Fruit fly (Drosophila melanogaster): ENCODE data around the gene CG6168.

The CG6168 gene

DNA sequence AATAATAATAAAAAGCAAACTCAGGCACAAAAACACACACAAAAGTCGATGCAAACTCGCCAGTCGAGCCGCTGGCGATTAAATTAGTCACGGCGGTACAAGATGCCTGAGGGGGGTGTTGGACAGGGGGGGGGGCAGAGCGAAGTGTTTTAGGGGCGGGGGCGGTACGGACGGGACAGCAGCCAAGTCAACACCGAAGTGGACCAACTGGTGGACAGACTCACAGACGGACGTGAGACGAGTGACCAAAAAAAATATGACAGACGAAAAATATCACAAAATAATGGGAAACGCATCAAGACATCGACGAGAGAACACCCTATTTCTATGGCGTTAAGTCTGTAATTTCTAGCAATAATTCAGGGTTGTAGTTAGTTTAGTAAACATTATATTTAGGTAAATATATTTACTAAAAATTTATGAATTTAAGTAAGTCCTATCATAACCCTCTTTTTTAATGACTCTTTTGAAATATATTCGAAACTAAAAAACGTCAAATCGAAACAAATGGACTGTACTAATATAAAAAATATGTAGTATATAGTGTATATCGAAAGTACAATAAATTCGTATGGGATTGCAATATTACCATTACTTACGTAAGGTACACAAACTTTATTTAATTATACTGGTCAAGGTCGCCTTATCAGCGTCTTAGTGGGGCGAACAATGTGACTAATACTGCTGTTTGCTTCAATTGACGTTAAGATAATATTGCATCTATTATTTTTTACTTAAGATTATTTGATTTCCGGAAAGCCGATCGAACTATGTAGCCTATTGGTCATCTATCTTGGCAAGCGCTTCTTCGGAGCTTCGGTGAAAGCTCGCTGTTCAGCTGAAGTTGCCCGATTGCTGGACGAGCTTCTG, 30.0 kb downstream of the CG6168 start (continued):
- TF ChIP-seq CG16779 (tag; optimal IDR thresholded peaks at IDR 0.05): no peak
- no peak for TF ChIP-seq acj6 (GFP tag; optimal IDR thresholded peaks at IDR 0.05)
- TF ChIP-seq dac (GFP tag; optimal IDR thresholded peaks at IDR 0.05): no peak
- TF ChIP-seq Blimp-1 (GFP tag; optimal IDR thresholded peaks at IDR 0.05): no peak
- no peak for TF ChIP-seq topi (GFP tag; optimal IDR thresholded peaks at IDR 0.05)
- TF ChIP-seq CG3919 (GFP tag; optimal IDR thresholded peaks at IDR 0.05): no peak
- TF ChIP-seq Ets21C (GFP tag; optimal IDR thresholded peaks at IDR 0.05): no peak
- TF ChIP-seq Eip75B (GFP tag; optimal IDR thresholded peaks at IDR 0.05): no peak
- no peak for TF ChIP-seq Sox102F (GFP tag; optimal IDR thresholded peaks at IDR 0.05)
- TF ChIP-seq Hr4 (GFP tag; optimal IDR thresholded peaks at IDR 0.05): peak; percentile 1
- no peak for TF ChIP-seq Eip93F (GFP tag; optimal IDR thresholded peaks at IDR 0.05)
- no peak for TF ChIP-seq Sox14 (GFP tag; optimal IDR thresholded peaks at IDR 0.05)
- no peak for TF ChIP-seq CG8632 (GFP tag; optimal IDR thresholded peaks at IDR 0.05)
- peak; percentile 3 for TF ChIP-seq CG4318 (GFP tag; optimal IDR thresholded peaks at IDR 0.05)
- no peak for TF ChIP-seq CG6276 (GFP tag; optimal IDR thresholded peaks at IDR 0.05)
- TF ChIP-seq Met (GFP tag; optimal IDR thresholded peaks at IDR 0.05): no peak
- no peak for TF ChIP-seq fd59A (GFP tag; optimal IDR thresholded peaks at IDR 0.05)
- TF ChIP-seq CG34406 (GFP tag; optimal IDR thresholded peaks at IDR 0.05): no peak
- no peak for TF ChIP-seq CG15336 (GFP tag; IDR thresholded peaks at IDR 0.05)
- TF ChIP-seq CG7368 (GFP tag; optimal IDR thresholded peaks at IDR 0.05): no peak
- TF ChIP-seq CG11762 (GFP tag; optimal IDR thresholded peaks at IDR 0.05; ENCODE audit: insufficient read depth): no peak
- TF ChIP-seq Sox15 (GFP tag; optimal IDR thresholded peaks at IDR 0.05): no peak

DNA sequence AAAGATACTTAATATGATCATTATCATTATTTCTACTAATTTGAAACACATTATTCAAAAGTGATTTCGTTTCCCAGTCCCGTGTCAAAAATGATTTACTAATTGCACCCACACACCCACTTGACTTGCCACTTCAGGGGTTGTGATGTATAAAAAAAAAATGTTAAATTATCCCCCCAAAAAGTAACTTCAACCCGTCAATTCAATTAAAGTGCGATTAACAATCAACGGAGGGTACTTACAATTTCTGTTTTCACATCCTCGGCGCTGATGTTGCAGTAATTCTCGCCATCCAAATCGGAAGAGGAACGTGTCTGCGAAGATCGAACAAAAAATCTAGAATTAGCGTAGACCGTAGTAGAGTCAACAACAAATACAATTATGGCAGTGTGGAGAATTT, 30.7 kb downstream of the CG6168 start:
- TF ChIP-seq fd59A (GFP tag; optimal IDR thresholded peaks at IDR 0.05) (no peak), Sox14 (GFP tag; optimal IDR thresholded peaks at IDR 0.05) (no peak), vri (GFP tag; optimal IDR thresholded peaks at IDR 0.05) (no peak), CG6276 (GFP tag; optimal IDR thresholded peaks at IDR 0.05) (no peak), CG9139 (GFP tag; optimal IDR thresholded peaks at IDR 0.05) (no peak), CG11762 (GFP tag; optimal IDR thresholded peaks at IDR 0.05; ENCODE audit: insufficient read depth) (no peak), spab (GFP tag; optimal IDR thresholded peaks at IDR 0.05) (no peak), Gug (GFP tag; IDR thresholded peaks at IDR 0.05) (no peak), dac (GFP tag; optimal IDR thresholded peaks at IDR 0.05) (no peak), Sox102F (GFP tag; optimal IDR thresholded peaks at IDR 0.05) (no peak), CG4318 (GFP tag; optimal IDR thresholded peaks at IDR 0.05) (no peak), CG7368 (GFP tag; optimal IDR thresholded peaks at IDR 0.05) (no peak), Eip78C (GFP tag) (no peak), fkh (GFP tag; optimal IDR thresholded peaks at IDR 0.05) (no peak), CG8119 (GFP tag; IDR thresholded peaks at IDR 0.05) (no peak), Hr4 (GFP tag; optimal IDR thresholded peaks at IDR 0.05) (no peak), Ets96B (tag; optimal IDR thresholded peaks at IDR 0.05) (no peak), esn (GFP tag; optimal IDR thresholded peaks at IDR 0.05) (no peak), CG8319 (GFP tag; optimal IDR thresholded peaks at IDR 0.05) (no peak)

DNA sequence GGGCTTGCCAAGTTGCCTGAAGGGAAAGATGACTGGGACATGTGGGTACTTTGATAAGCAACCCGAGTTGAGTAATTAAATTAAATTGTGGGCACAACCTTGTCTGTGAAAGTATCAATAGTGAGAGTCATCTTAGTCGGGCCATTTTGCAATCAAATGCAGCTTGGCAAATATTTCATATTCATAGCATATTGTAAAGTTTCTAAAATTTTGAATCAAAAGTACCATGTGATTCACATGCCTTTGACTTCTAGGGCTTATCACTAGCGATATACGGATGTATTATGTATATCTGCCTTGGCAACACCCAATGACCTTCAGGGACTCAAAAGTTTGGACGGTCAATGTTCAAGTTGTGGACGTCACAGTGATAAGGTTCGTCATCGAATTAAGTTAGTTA, 31.3 kb downstream of the CG6168 start:
- TF ChIP-seq svp (GFP tag): peak; percentile 55
- no peak for TF ChIP-seq spab (GFP tag; optimal IDR thresholded peaks at IDR 0.05)
- peak; percentile 17 for TF ChIP-seq fkh (GFP tag; optimal IDR thresholded peaks at IDR 0.05)

DNA sequence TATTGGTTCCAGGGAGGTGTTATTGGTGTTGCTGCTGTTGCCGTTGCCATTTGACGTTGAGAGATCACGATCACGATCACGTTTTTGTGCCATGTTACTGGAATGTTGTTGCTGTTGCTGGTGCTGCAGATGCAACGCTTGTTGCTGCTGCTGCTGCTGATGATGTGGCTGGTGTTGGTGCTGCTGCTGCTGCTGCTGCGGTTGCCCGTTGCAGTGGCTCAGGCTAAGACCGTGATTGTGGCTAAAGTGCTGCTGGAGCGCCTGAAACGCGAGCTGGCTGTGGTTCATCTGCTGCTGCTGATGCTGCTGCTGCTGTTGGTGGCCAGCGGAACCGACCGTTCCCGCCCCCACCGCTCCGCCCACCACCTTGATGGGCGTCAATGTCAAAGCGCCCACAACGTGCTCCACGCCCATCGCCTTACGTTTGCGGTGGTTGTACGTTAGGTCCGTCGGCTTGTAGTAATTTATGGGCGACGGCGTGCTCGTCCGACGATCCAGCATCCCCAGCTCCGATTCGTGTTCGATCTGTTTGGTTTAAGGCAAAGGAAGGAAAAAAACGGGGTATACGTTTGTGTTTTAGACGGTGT, 32.3 kb downstream of the CG6168 start:
- TF ChIP-seq CG10669 (GFP tag; optimal IDR thresholded peaks at IDR 0.05) (no peak), eg (GFP tag; IDR thresholded peaks at IDR 0.05) (peak; percentile 48; the same call in 2 of the 3 replicates), CG3919 (GFP tag; optimal IDR thresholded peaks at IDR 0.05) (peak; percentile 26), CG6163 (GFP tag; IDR thresholded peaks at IDR 0.05) (0 out of 3 replicates have a peak, but pooled peaks have one; percentile 34), Sox15 (GFP tag; optimal IDR thresholded peaks at IDR 0.05) (no peak), fd85E (GFP tag; optimal IDR thresholded peaks at IDR 0.05) (no peak)
